Worm (Caenorhabditis elegans) whole organism, L1 larva: ENCODE data around the gene hcp-2.

Experiments used
- Y116A8C.19 ChIP-seq: sonication (generic microtip); optimal IDR thresholded peaks from 2 replicates; lab custom pipeline; 2016; ENCODE audit warnings: missing compliant biosample characterization, missing genetic modification characterization, borderline replicate concordance
- aha-1 ChIP-seq: fragments of 150-350 bp; optimal IDR thresholded peaks from 2 replicates; lab custom pipeline; 2014; ENCODE audit warnings: missing biosample characterization, missing genetic modification characterization
- ama-1 ChIP-seq: fragments of 150-350 bp; optimal IDR thresholded peaks from 2 replicates; lab custom pipeline; 2014
- blmp-1 ChIP-seq: fragments of 150-350 bp; optimal IDR thresholded peaks from 2 replicates; lab custom pipeline; 2014; ENCODE audit warnings: missing biosample characterization, missing genetic modification characterization
- ceh-88 ChIP-seq: fragments of 200-800 bp; sonication (Bioruptor generic); IDR thresholded peaks from 2 replicates; pipeline ENCODE4 v1.3.6; 2022; ENCODE audit warnings: missing genetic modification characterization, missing compliant biosample characterization
- efl-1 ChIP-seq, 4 experiments: fragments of 150-350 bp; optimal IDR thresholded peaks in 3 of 4; peaks in 1 of 4; 1 replicate in 1 of 4; 2 replicates in 3 of 4; lab custom pipeline; 2014; ENCODE audit warnings: missing biosample characterization in 2 of 4, missing genetic modification characterization in 2 of 4, missing genetic modification reagents in 2 of 4
- egl-13 ChIP-seq: sonication (generic microtip); optimal IDR thresholded peaks from 2 replicates; lab custom pipeline; 2016; ENCODE audit warnings: missing genotype, missing genetic modification reagents, missing genetic modification characterization, missing compliant biosample characterization
- egl-27 ChIP-seq, 2 experiments: fragments of 150-350 bp in 1 of 2; sonication (generic microtip); optimal IDR thresholded peaks; 3 replicates each; lab custom pipeline; 2017 to 2018; ENCODE audit warnings: missing biosample characterization in 2 of 2, missing genetic modification characterization in 2 of 2, missing genetic modification reagents in 2 of 2
- elt-3 ChIP-seq, 6 experiments: fragments of 150-350 bp in 1 of 6; sonication (generic microtip); optimal IDR thresholded peaks; 2 replicates each; lab custom pipeline; 2017 to 2018; ENCODE audit warnings: missing biosample characterization in 6 of 6, missing genetic modification characterization in 6 of 6, inconsistent platforms in 1 of 6
- fkh-10 ChIP-seq: sonication (generic microtip); optimal IDR thresholded peaks from 2 replicates; lab custom pipeline; 2017; ENCODE audit warnings: missing biosample characterization, missing genetic modification reagents, missing genetic modification characterization
- fos-1 ChIP-seq: fragments of 150-350 bp; optimal IDR thresholded peaks from 2 replicates; lab custom pipeline; 2014; ENCODE audit warnings: missing biosample characterization, missing genetic modification characterization
- grh-1 ChIP-seq: fragments of 200-800 bp; sonication (Bioruptor generic); IDR thresholded peaks from 2 replicates; pipeline ENCODE4 v1.3.6; 2022; ENCODE audit warnings: missing genetic modification reagents, missing genetic modification characterization, missing compliant biosample characterization
- hlh-17 ChIP-seq: fragments of 200-800 bp; sonication (Bioruptor generic); optimal IDR thresholded peaks from 2 replicates; lab custom pipeline; 2018; ENCODE audit warnings: missing genetic modification characterization, mild to moderate bottlenecking, missing compliant biosample characterization, moderate library complexity, borderline replicate concordance
- hpl-2 ChIP-seq: fragments of 150-350 bp; optimal IDR thresholded peaks from 2 replicates; lab custom pipeline; 2014; ENCODE audit warnings: missing biosample characterization, missing genetic modification reagents, missing genetic modification characterization
- lin-14 ChIP-seq: fragments of 200-800 bp; sonication (Bioruptor generic); optimal IDR thresholded peaks from 2 replicates; lab custom pipeline; 2018; ENCODE audit warnings: mild to moderate bottlenecking, missing genetic modification characterization, moderate library complexity, missing compliant biosample characterization
- lin-15B ChIP-seq: fragments of 150-350 bp; sonication (generic microtip); optimal IDR thresholded peaks from 3 replicates; lab custom pipeline; 2014; ENCODE audit warnings: missing biosample characterization, missing genetic modification characterization
- lin-35 ChIP-seq, 2 experiments: fragments of 150-350 bp; optimal IDR thresholded peaks; 2 replicates each; lab custom pipeline; 2014; ENCODE audit warnings: missing biosample characterization in 2 of 2, missing genetic modification characterization in 2 of 2, missing genetic modification reagents in 2 of 2
- lir-3 ChIP-seq: sonication (generic microtip); optimal IDR thresholded peaks from 2 replicates; lab custom pipeline; 2016; ENCODE audit warnings: mild to moderate bottlenecking, missing genetic modification characterization, moderate library complexity, missing compliant biosample characterization; ENCODE audit not compliant: poor library complexity
- mdl-1 ChIP-seq, 2 experiments: fragments of 150-350 bp; optimal IDR thresholded peaks; 2 replicates each; lab custom pipeline; 2014 to 2017; ENCODE audit warnings: missing biosample characterization in 2 of 2, missing genetic modification characterization in 2 of 2, inconsistent platforms in 1 of 2
- mep-1 ChIP-seq: fragments of 150-350 bp; optimal IDR thresholded peaks from 2 replicates; lab custom pipeline; 2014; ENCODE audit warnings: missing biosample characterization, missing genetic modification characterization
- nhr-19 ChIP-seq: fragments of 200-800 bp; sonication (Bioruptor generic); conservative IDR thresholded peaks from 2 replicates; pipeline ENCODE4 v1.3.6; 2022; ENCODE audit warnings: missing genetic modification characterization, missing compliant biosample characterization
- nhr-20 ChIP-seq: sonication (generic microtip); optimal IDR thresholded peaks from 2 replicates; lab custom pipeline; 2016; ENCODE audit warnings: mild to moderate bottlenecking, missing genetic modification characterization, missing compliant biosample characterization
- nhr-71 ChIP-seq: sonication (generic microtip); optimal IDR thresholded peaks from 2 replicates; lab custom pipeline; 2016; ENCODE audit warnings: mild to moderate bottlenecking, missing genetic modification characterization, moderate library complexity, missing compliant biosample characterization
- nhr-76 ChIP-seq: sonication (generic microtip); optimal IDR thresholded peaks from 2 replicates; lab custom pipeline; 2017; ENCODE audit warnings: missing biosample characterization, missing genetic modification characterization
- nhr-84 ChIP-seq: sonication (generic microtip); optimal IDR thresholded peaks from 2 replicates; lab custom pipeline; 2017; ENCODE audit warnings: missing biosample characterization, missing genetic modification characterization
- nhr-85 ChIP-seq: sonication (generic microtip); peaks from one replicate; lab custom pipeline; 2016; ENCODE audit warnings: missing genetic modification characterization, inconsistent platforms, missing compliant biosample characterization
- pag-3 ChIP-seq: sonication (generic microtip); optimal IDR thresholded peaks from 2 replicates; lab custom pipeline; 2017; ENCODE audit warnings: missing genetic modification characterization, mild to moderate bottlenecking, missing compliant biosample characterization, antibody characterized with exemption, borderline replicate concordance; ENCODE audit not compliant: insufficient read depth
- rnt-1 ChIP-seq: sonication (generic microtip); optimal IDR thresholded peaks from 2 replicates; lab custom pipeline; 2016; ENCODE audit warnings: mild to moderate bottlenecking, missing genetic modification characterization, moderate library complexity, missing compliant biosample characterization
- skn-1 ChIP-seq: fragments of 150-350 bp; optimal IDR thresholded peaks from 2 replicates; lab custom pipeline; 2014; ENCODE audit warnings: missing biosample characterization, missing genetic modification characterization
- snpc-4 ChIP-seq: fragments of 150-350 bp; optimal IDR thresholded peaks from 2 replicates; lab custom pipeline; 2014; ENCODE audit warnings: missing biosample characterization, missing genetic modification characterization
- snu-23 ChIP-seq: sonication (generic microtip); optimal IDR thresholded peaks from 2 replicates; lab custom pipeline; 2016; ENCODE audit warnings: missing genetic modification characterization, missing compliant biosample characterization
- sox-4 ChIP-seq: sonication (generic microtip); optimal IDR thresholded peaks from 2 replicates; lab custom pipeline; 2016; ENCODE audit warnings: missing genetic modification characterization, missing compliant biosample characterization
- tbx-2 ChIP-seq: sonication (generic microtip); optimal IDR thresholded peaks from 2 replicates; lab custom pipeline; 2016; ENCODE audit warnings: missing genetic modification characterization, missing compliant biosample characterization
- tlp-1 ChIP-seq: fragments of 150-350 bp; optimal IDR thresholded peaks from 2 replicates; lab custom pipeline; 2014; ENCODE audit warnings: missing biosample characterization, missing genetic modification characterization
- unc-62 ChIP-seq: fragments of 150-350 bp; optimal IDR thresholded peaks from 2 replicates; lab custom pipeline; 2014; ENCODE audit warnings: missing biosample characterization, missing genetic modification reagents, missing genetic modification characterization
- unc-98 ChIP-seq: fragments of 200-800 bp; sonication (Bioruptor generic); IDR thresholded peaks from 2 replicates; pipeline ENCODE4 v1.3.6; 2022; ENCODE audit warnings: missing genetic modification characterization, missing compliant biosample characterization
- vab-15 ChIP-seq: sonication (generic microtip); optimal IDR thresholded peaks from 2 replicates; lab custom pipeline; 2017; ENCODE audit warnings: missing genotype, mild to moderate bottlenecking, missing genetic modification characterization, missing compliant biosample characterization
- zag-1 ChIP-seq: fragments of 150-350 bp; optimal IDR thresholded peaks from 2 replicates; lab custom pipeline; 2014; ENCODE audit warnings: missing biosample characterization, missing genetic modification characterization
- zip-4 ChIP-seq: fragments of 200-800 bp; sonication (Bioruptor generic); optimal IDR thresholded peaks from 2 replicates; lab custom pipeline; 2018; ENCODE audit warnings: mild to moderate bottlenecking, missing genetic modification characterization, moderate library complexity, missing compliant biosample characterization
- ztf-11 ChIP-seq, 2 experiments: sonication (generic microtip); optimal IDR thresholded peaks; 2 replicates each; lab custom pipeline; 2016 to 2017; ENCODE audit warnings: missing genetic modification characterization in 2 of 2, missing biosample characterization in 1 of 2, missing compliant biosample characterization in 1 of 2
- ztf-4 ChIP-seq: fragments of 150-350 bp; optimal IDR thresholded peaks from 2 replicates; lab custom pipeline; 2014; ENCODE audit warnings: missing biosample characterization, missing genetic modification characterization

hcp-2 gene

DNA sequence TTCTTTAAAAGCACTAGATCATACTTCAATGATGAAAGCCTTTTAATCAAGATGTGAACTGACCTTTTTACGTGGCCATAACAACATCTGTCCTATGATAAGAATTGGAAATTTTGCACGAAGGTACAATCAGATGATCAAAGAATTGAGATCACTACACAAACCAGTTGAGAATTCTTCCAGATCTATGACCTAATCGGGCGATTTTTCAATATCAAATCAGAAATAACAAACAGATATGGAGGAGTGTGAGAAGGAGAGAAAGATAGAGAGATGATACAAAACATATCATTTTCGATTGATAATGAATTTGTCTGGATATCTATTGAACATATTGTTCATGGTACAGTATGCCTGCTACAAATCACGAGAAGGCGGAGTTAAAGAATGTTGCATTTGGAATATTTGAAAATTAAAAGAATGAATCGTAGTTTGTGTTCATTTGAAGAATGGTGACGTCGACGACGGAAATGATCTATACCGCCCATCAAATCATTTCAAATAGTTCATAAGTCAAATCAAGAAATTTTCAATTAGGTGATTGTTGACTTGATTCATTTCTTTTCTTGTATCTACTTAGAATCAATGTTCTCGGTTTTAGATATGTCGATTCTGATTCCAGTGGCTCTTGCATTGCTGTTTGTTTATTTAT is 8.6 kb downstream of the hcp-2 start, which contains the start of gene cyp-29A4:
cyp-29A4 (plus strand) TSS at position 602 of the 652 bp plus-strand sequence.
- peak; percentile 58 for TF ChIP-seq blmp-1 (tag; lab: Kevin White, UChicago)
- TF ChIP-seq vab-15 (tag; lab: Kevin White, UChicago), result peak; percentile 39
- no peak for TF ChIP-seq skn-1
- TF ChIP-seq sox-4, result no peak
- TF ChIP-seq ztf-11 (tag; optimal IDR thresholded peaks at IDR 0.05; lab: Kevin White, UChicago), result no peak
- no peak for TF ChIP-seq tbx-2 (tag; lab: Kevin White, UChicago)
- TF ChIP-seq lin-14, result peak; percentile 57
- peak; percentile 68 for TF ChIP-seq grh-1 (GFP tag; lab: Robert Waterston, UW)
- TF ChIP-seq efl-1 (optimal IDR thresholded peaks at IDR 0.05; lab: Kevin White, UChicago), result no peak
- TF ChIP-seq efl-1 (GFP tag; optimal IDR thresholded peaks at IDR 0.05 in 1 of 2; lab: Kevin White, UChicago), result no peak
- TF ChIP-seq hpl-2 (GFP tag; lab: Kevin White, UChicago), result no peak
- TF ChIP-seq unc-98 (GFP tag; lab: Robert Waterston, UW), result no peak
- TF ChIP-seq hlh-17 (GFP tag; lab: Kevin White, UChicago), result no peak
- no peak for TF ChIP-seq mdl-1 (tag; optimal IDR thresholded peaks at IDR 0.05; lab: Kevin White, UChicago)
- TF ChIP-seq zip-4 (GFP tag; lab: Kevin White, UChicago), result no peak
- TF ChIP-seq tlp-1 (tag; lab: Kevin White, UChicago), result no peak
- TF ChIP-seq nhr-85 (tag; lab: Kevin White, UChicago), result peak; percentile 89
- TF ChIP-seq snpc-4, result no peak
- no peak for TF ChIP-seq ceh-88
- TF ChIP-seq lir-3 (tag; lab: Kevin White, UChicago), result no peak
- no peak for TF ChIP-seq Y116A8C.19 (tag; lab: Kevin White, UChicago)
- TF ChIP-seq aha-1 (tag; lab: Kevin White, UChicago), result no peak
- TF ChIP-seq mep-1, result no peak
- TF ChIP-seq zag-1 (tag; lab: Kevin White, UChicago), result no peak
- TF ChIP-seq snu-23 (GFP tag; lab: Kevin White, UChicago), result peak; percentile 31
- peak; percentile 44 for TF ChIP-seq nhr-19 (GFP tag; lab: Robert Waterston, UW)
- TF ChIP-seq nhr-71 (tag; lab: Kevin White, UChicago), result peak; percentile 72
- TF ChIP-seq nhr-76 (tag; lab: Kevin White, UChicago), result no peak
- peak; percentile 69 to 96 (median 92) for TF ChIP-seq elt-3 (tag; optimal IDR thresholded peaks at IDR 0.05; lab: Kevin White, UChicago)
- TF ChIP-seq ama-1 (lab: Kevin White, UChicago), result no peak
- TF ChIP-seq egl-27 (tag; optimal IDR thresholded peaks at IDR 0.05; lab: Kevin White, UChicago), result no peak
- TF ChIP-seq rnt-1 (tag; lab: Kevin White, UChicago), result no peak
- TF ChIP-seq lin-35 (GFP tag; optimal IDR thresholded peaks at IDR 0.05; lab: Kevin White, UChicago), result peak in 1 of 2 experiments; percentile 29
- TF ChIP-seq fos-1 (tag; lab: Kevin White, UChicago), result no peak
- TF ChIP-seq nhr-20 (tag; lab: Kevin White, UChicago), result peak; percentile 66

ce11 chrV:9661514-9661913 is 15.9 kb downstream of the hcp-2 start, which contains the start of gene pitr-4:
pitr-4 (minus strand) TSS chrV:9661614.
- TF ChIP-seq lin-14 (no peak), fkh-10 (GFP tag; lab: Kevin White, UChicago) (no peak), unc-62 (GFP tag; lab: Kevin White, UChicago) (no peak), pag-3 (no peak), ztf-4 (tag; lab: Kevin White, UChicago) (no peak), snpc-4 (no peak), egl-27 (tag; optimal IDR thresholded peaks at IDR 0.05; lab: Kevin White, UChicago) (no peak), nhr-84 (tag; lab: Kevin White, UChicago) (no peak), egl-13 (no peak), lin-15B (tag; lab: Kevin White, UChicago) (no peak)
- TF ChIP-seq, all 84 proteins: peak for 0
